Worm (Caenorhabditis elegans): Measurements from ENCODE around the gene srd-41.

DNA sequence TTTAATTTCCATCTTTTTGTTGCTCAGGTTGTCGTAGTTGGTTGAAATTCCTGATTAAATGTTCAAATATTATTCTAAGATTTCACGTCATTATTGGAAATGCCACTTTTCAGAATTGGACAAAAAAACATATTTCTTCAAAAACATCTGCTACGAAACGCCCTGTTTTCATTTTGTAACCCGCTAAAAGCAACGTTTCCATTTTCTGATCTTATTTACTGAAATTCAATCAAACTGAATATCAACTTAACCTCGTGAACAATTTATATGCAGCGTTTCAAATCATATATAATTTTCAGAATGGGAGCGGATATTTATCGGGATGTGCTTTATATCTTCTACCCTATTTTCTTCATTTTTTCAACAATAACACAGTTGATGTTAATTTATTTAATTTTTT is 3.1 kb upstream of the srd-41 start, which contains the start of gene srd-40:
- TF ChIP-seq sptf-1 (tag; optimal IDR thresholded peaks at IDR 0.05) (no peak), snpc-4 (tag; optimal IDR thresholded peaks at IDR 0.05) (no peak), nhr-2 (tag; optimal IDR thresholded peaks at IDR 0.05) (no peak), nhr-28 (tag; optimal IDR thresholded peaks at IDR 0.05) (no peak), unc-62 (GFP tag; optimal IDR thresholded peaks at IDR 0.05) (no peak), unc-39 (tag; optimal IDR thresholded peaks at IDR 0.05) (no peak), elt-3 (tag; optimal IDR thresholded peaks at IDR 0.05) (no peak), mep-1 (tag; optimal IDR thresholded peaks at IDR 0.05) (no peak), bed-3 (GFP tag; optimal IDR thresholded peaks at IDR 0.05) (no peak), ceh-43 (GFP tag; optimal IDR thresholded peaks at IDR 0.05) (no peak), ces-1 (GFP tag; optimal IDR thresholded peaks at IDR 0.05) (no peak), nhr-76 (tag; optimal IDR thresholded peaks at IDR 0.05) (no peak), lsy-2 (tag; optimal IDR thresholded peaks at IDR 0.05) (no peak)
